Worm (Caenorhabditis elegans): ENCODE data around the gene pals-21.

- TF ChIP-seq ama-1 (optimal IDR thresholded peaks at IDR 0.05) = no peak
- TF ChIP-seq lin-13 (GFP tag; optimal IDR thresholded peaks at IDR 0.05) = no peak
- TF ChIP-seq elt-1 (tag; optimal IDR thresholded peaks at IDR 0.05) = no peak
- no peak for TF ChIP-seq ztf-11 (tag; optimal IDR thresholded peaks at IDR 0.05)
- TF ChIP-seq zag-1 (tag; optimal IDR thresholded peaks at IDR 0.05) = no peak
- no peak for TF ChIP-seq ceh-16 (tag; optimal IDR thresholded peaks at IDR 0.05)
- TF ChIP-seq egl-27 (tag; optimal IDR thresholded peaks at IDR 0.05) = no peak
- no peak for TF ChIP-seq skn-1 (tag; optimal IDR thresholded peaks at IDR 0.05)
- TF ChIP-seq nhr-237 (tag; optimal IDR thresholded peaks at IDR 0.05) = no peak
- TF ChIP-seq gmeb-1 (tag; optimal IDR thresholded peaks at IDR 0.05) = no peak
Measured at ce11 chrIII:1383483-1383882, 3.0 kb upstream of the pals-21 start.
